Worm (Caenorhabditis elegans) whole organism, young adult: ENCODE data around the gene T13F2.2.

Experiments used
- B0019.2 ChIP-seq: fragments of 200-800 bp; sonication (Bioruptor generic); conservative IDR thresholded peaks from 2 replicates; pipeline ENCODE4 v1.3.6; 2022; ENCODE audit warnings: missing genetic modification reagents, missing genetic modification characterization, missing compliant biosample characterization
- B0035.1 ChIP-seq: sonication (generic microtip); optimal IDR thresholded peaks from 2 replicates; lab custom pipeline; 2016; ENCODE audit warnings: missing genetic modification characterization, mild to moderate bottlenecking, missing compliant biosample characterization, missing genotype, missing genetic modification reagents
- B0261.1 ChIP-seq: sonication (generic microtip); optimal IDR thresholded peaks from 2 replicates; lab custom pipeline; 2016; ENCODE audit warnings: mild to moderate bottlenecking, missing genetic modification characterization, moderate library complexity, missing compliant biosample characterization
- F10E7.11 ChIP-seq: sonication (generic microtip); optimal IDR thresholded peaks from 2 replicates; lab custom pipeline; 2017; ENCODE audit warnings: mild to moderate bottlenecking, missing genetic modification characterization, moderate library complexity, missing compliant biosample characterization
- F22D6.2 ChIP-seq: sonication (generic microtip); optimal IDR thresholded peaks from 2 replicates; lab custom pipeline; 2016; ENCODE audit warnings: mild to moderate bottlenecking, missing genetic modification characterization, missing compliant biosample characterization
- F23B12.7 ChIP-seq: sonication (generic microtip); optimal IDR thresholded peaks from 2 replicates; lab custom pipeline; 2017; ENCODE audit warnings: missing genetic modification characterization, mild to moderate bottlenecking, missing compliant biosample characterization, antibody characterized with exemption, moderate library complexity; ENCODE audit not compliant: insufficient read depth
- K12H6.12 ChIP-seq: fragments of 200-800 bp; sonication (Bioruptor generic); optimal IDR thresholded peaks from 2 replicates; lab custom pipeline; 2018; ENCODE audit warnings: mild to moderate bottlenecking, missing genetic modification characterization, missing compliant biosample characterization
- T07F8.4 ChIP-seq: sonication (generic microtip); optimal IDR thresholded peaks from 2 replicates; lab custom pipeline; 2016; ENCODE audit warnings: mild to moderate bottlenecking, missing genetic modification characterization, moderate library complexity, missing compliant biosample characterization
- T26A5.8 ChIP-seq: sonication (generic microtip); optimal IDR thresholded peaks from 2 replicates; lab custom pipeline; 2016; ENCODE audit warnings: missing genetic modification characterization, missing compliant biosample characterization
- Y53F4B.3 ChIP-seq: fragments of 200-800 bp; sonication (Bioruptor generic); IDR thresholded peaks from 2 replicates; pipeline ENCODE4 v1.3.6; 2022; ENCODE audit warnings: missing genetic modification reagents, missing genetic modification characterization, missing compliant biosample characterization
- Y56A3A.18 ChIP-seq: fragments of 200-800 bp; sonication (Bioruptor generic); IDR thresholded peaks from 2 replicates; pipeline ENCODE4 v1.3.6; 2022; ENCODE audit warnings: missing genetic modification reagents, missing genetic modification characterization, missing compliant biosample characterization
- Y79H2A.3 ChIP-seq: fragments of 200-800 bp; sonication (Bioruptor generic); conservative IDR thresholded peaks from 2 replicates; pipeline ENCODE4 v1.3.6; 2022; ENCODE audit warnings: missing genetic modification reagents, missing genetic modification characterization, missing compliant biosample characterization
- akir-1 ChIP-seq: fragments of 200-800 bp; sonication (Bioruptor generic); optimal IDR thresholded peaks from 2 replicates; lab custom pipeline; 2018; ENCODE audit warnings: mild to moderate bottlenecking, missing genetic modification characterization, moderate library complexity, missing compliant biosample characterization
- atf-7 ChIP-seq: sonication (generic microtip); optimal IDR thresholded peaks from 2 replicates; lab custom pipeline; 2017; ENCODE audit warnings: mild to moderate bottlenecking, missing genetic modification characterization, missing compliant biosample characterization
- athp-1 ChIP-seq: sonication (generic microtip); optimal IDR thresholded peaks from 2 replicates; lab custom pipeline; 2017; ENCODE audit warnings: mild to moderate bottlenecking, missing genetic modification characterization, missing compliant biosample characterization
- attf-6 ChIP-seq: fragments of 200-800 bp; sonication (Bioruptor generic); IDR thresholded peaks from 2 replicates; pipeline ENCODE4 v1.3.6; 2022; ENCODE audit warnings: missing genetic modification reagents, missing genetic modification characterization, missing compliant biosample characterization
- ceh-27 ChIP-seq: fragments of 200-800 bp; sonication (Bioruptor generic); optimal IDR thresholded peaks from 2 replicates; lab custom pipeline; 2018; ENCODE audit warnings: mild to moderate bottlenecking, missing genetic modification characterization, moderate library complexity, missing compliant biosample characterization
- chd-7 ChIP-seq: sonication (generic microtip); optimal IDR thresholded peaks from 2 replicates; lab custom pipeline; 2016; ENCODE audit warnings: mild to moderate bottlenecking, missing genetic modification characterization, moderate library complexity, missing compliant biosample characterization
- dox-1 ChIP-seq: fragments of 200-800 bp; sonication (Bioruptor generic); IDR thresholded peaks from 2 replicates; pipeline ENCODE4 v1.3.6; 2022; ENCODE audit warnings: missing genetic modification reagents, missing genetic modification characterization, missing compliant biosample characterization
- dpl-1 ChIP-seq: fragments of 150-350 bp; optimal IDR thresholded peaks from 2 replicates; lab custom pipeline; 2014; ENCODE audit warnings: missing biosample characterization, missing genetic modification reagents, missing genetic modification characterization
- ekl-4 ChIP-seq: fragments of 200-800 bp; sonication (Bioruptor generic); IDR thresholded peaks from 2 replicates; pipeline ENCODE4 v1.3.6; 2022; ENCODE audit warnings: missing genetic modification reagents, missing genetic modification characterization, missing compliant biosample characterization
- hmg-1.2 ChIP-seq: fragments of 200-800 bp; sonication (Bioruptor generic); IDR thresholded peaks from 2 replicates; pipeline ENCODE4 v1.3.6; 2022; ENCODE audit warnings: missing genetic modification reagents, missing genetic modification characterization, missing compliant biosample characterization
- hrde-1 ChIP-seq: sonication (generic microtip); optimal IDR thresholded peaks from 2 replicates; lab custom pipeline; 2016; ENCODE audit warnings: missing genetic modification characterization, mild to moderate bottlenecking, missing compliant biosample characterization, moderate library complexity, missing genotype, missing genetic modification reagents, borderline replicate concordance
- lag-1 ChIP-seq: fragments of 200-800 bp; sonication (Bioruptor generic); IDR thresholded peaks from 2 replicates; pipeline ENCODE4 v1.3.6; 2022; ENCODE audit warnings: missing genetic modification reagents, missing genetic modification characterization, missing compliant biosample characterization
- lin-26 ChIP-seq: fragments of 200-800 bp; sonication (Bioruptor generic); IDR thresholded peaks from 2 replicates; pipeline ENCODE4 v1.3.6; 2022; ENCODE audit warnings: missing genetic modification reagents, missing genetic modification characterization, missing compliant biosample characterization
- lin-35 ChIP-seq, 3 experiments: fragments of 150-350 bp in 2 of 3; sonication (generic microtip) in 1 of 3; optimal IDR thresholded peaks; 2 replicates each; lab custom pipeline; 2014 to 2018; ENCODE audit warnings: missing biosample characterization in 3 of 3, missing genetic modification characterization in 3 of 3, missing genetic modification reagents in 3 of 3
- lir-1 ChIP-seq: fragments of 200-800 bp; sonication (Bioruptor generic); conservative IDR thresholded peaks from 2 replicates; pipeline ENCODE4 v1.3.6; 2022; ENCODE audit warnings: missing genetic modification reagents, missing genetic modification characterization, missing compliant biosample characterization
- lsl-1 ChIP-seq: fragments of 200-800 bp; sonication (Bioruptor generic); optimal IDR thresholded peaks from 2 replicates; lab custom pipeline; 2018; ENCODE audit warnings: mild to moderate bottlenecking, missing genetic modification characterization, moderate library complexity, missing compliant biosample characterization
- madf-10 ChIP-seq: sonication (generic microtip); optimal IDR thresholded peaks from 2 replicates; lab custom pipeline; 2016; ENCODE audit warnings: mild to moderate bottlenecking, missing genetic modification characterization, missing compliant biosample characterization
- madf-3 ChIP-seq: fragments of 200-800 bp; sonication (Bioruptor generic); IDR thresholded peaks from 2 replicates; pipeline ENCODE4 v1.3.6; 2022; ENCODE audit warnings: missing genetic modification reagents, missing genetic modification characterization, missing compliant biosample characterization
- madf-8 ChIP-seq: fragments of 200-800 bp; sonication (Bioruptor generic); conservative IDR thresholded peaks from 2 replicates; pipeline ENCODE4 v1.3.6; 2022; ENCODE audit warnings: missing genetic modification reagents, missing genetic modification characterization, missing compliant biosample characterization
- mcd-1 ChIP-seq: fragments of 200-800 bp; sonication (Bioruptor generic); IDR thresholded peaks from 2 replicates; pipeline ENCODE4 v1.3.6; 2022; ENCODE audit warnings: missing genetic modification reagents, missing genetic modification characterization, missing compliant biosample characterization
- mes-4 ChIP-seq: sonication (generic microtip); optimal IDR thresholded peaks from 2 replicates; lab custom pipeline; 2016; ENCODE audit warnings: missing genotype, missing genetic modification characterization, missing compliant biosample characterization
- nfya-1 ChIP-seq: sonication (generic microtip); optimal IDR thresholded peaks from 2 replicates; lab custom pipeline; 2017; ENCODE audit warnings: antibody characterized with exemption, missing compliant biosample characterization, missing genetic modification characterization, borderline replicate concordance; ENCODE audit not compliant: insufficient read depth
- nfyb-1 ChIP-seq: fragments of 200-800 bp; sonication (Bioruptor generic); IDR thresholded peaks from 2 replicates; pipeline ENCODE4 v1.3.6; 2022; ENCODE audit warnings: missing genetic modification reagents, missing genetic modification characterization, missing compliant biosample characterization
- nhr-80 ChIP-seq: sonication (generic microtip); optimal IDR thresholded peaks from 2 replicates; lab custom pipeline; 2016; ENCODE audit warnings: missing genetic modification characterization, missing compliant biosample characterization
- nhr-90 ChIP-seq: sonication (generic microtip); optimal IDR thresholded peaks from 2 replicates; lab custom pipeline; 2016; ENCODE audit warnings: missing genotype, mild to moderate bottlenecking, missing genetic modification characterization, missing compliant biosample characterization
- rcor-1 ChIP-seq: fragments of 200-800 bp; sonication (Bioruptor generic); IDR thresholded peaks from 2 replicates; pipeline ENCODE4 v1.3.6; 2022; ENCODE audit warnings: missing genetic modification reagents, missing genetic modification characterization, missing compliant biosample characterization
- rec-8 ChIP-seq, 2 experiments: sonication (generic microtip); optimal IDR thresholded peaks; 2 replicates each; lab custom pipeline; 2016; ENCODE audit warnings: mild to moderate bottlenecking in 2 of 2, missing genetic modification characterization in 2 of 2, missing genetic modification reagents in 2 of 2, missing genotype in 2 of 2, missing biosample characterization in 1 of 2, missing compliant biosample characterization in 1 of 2, moderate library complexity in 1 of 2
- repo-1 ChIP-seq: sonication (generic microtip); optimal IDR thresholded peaks from 2 replicates; lab custom pipeline; 2017; ENCODE audit warnings: mild to moderate bottlenecking, missing genetic modification characterization, missing compliant biosample characterization
- snpc-1.1 ChIP-seq: sonication (generic microtip); optimal IDR thresholded peaks from 2 replicates; lab custom pipeline; 2017; ENCODE audit warnings: missing genetic modification characterization, mild to moderate bottlenecking, missing compliant biosample characterization, antibody characterized with exemption, moderate library complexity, missing genotype, missing genetic modification reagents; ENCODE audit not compliant: insufficient read depth
- somi-1 ChIP-seq: fragments of 200-800 bp; sonication (Bioruptor generic); optimal IDR thresholded peaks from 2 replicates; lab custom pipeline; 2018; ENCODE audit warnings: mild to moderate bottlenecking, missing genetic modification characterization, missing compliant biosample characterization
- tbx-9 ChIP-seq: sonication (generic microtip); optimal IDR thresholded peaks from 2 replicates; lab custom pipeline; 2016; ENCODE audit warnings: borderline replicate concordance, missing genetic modification characterization, inconsistent platforms, missing compliant biosample characterization
- zfh-2 ChIP-seq: fragments of 200-800 bp; sonication (Bioruptor generic); conservative IDR thresholded peaks from 2 replicates; pipeline ENCODE4 v1.3.6; 2022; ENCODE audit warnings: missing genetic modification reagents, missing genetic modification characterization, missing compliant biosample characterization
- zim-3 ChIP-seq: sonication (generic microtip); optimal IDR thresholded peaks from 2 replicates; lab custom pipeline; 2017; ENCODE audit warnings: mild to moderate bottlenecking, missing genetic modification characterization, moderate library complexity, missing compliant biosample characterization
- ztf-18 ChIP-seq: sonication (generic microtip); optimal IDR thresholded peaks from 2 replicates; lab custom pipeline; 2016; ENCODE audit warnings: missing genotype, mild to moderate bottlenecking, missing genetic modification characterization, missing compliant biosample characterization
- ztf-25 ChIP-seq: fragments of 200-800 bp; sonication (Bioruptor generic); IDR thresholded peaks from 2 replicates; pipeline ENCODE4 v1.3.6; 2022; ENCODE audit warnings: missing genetic modification reagents, missing genetic modification characterization, missing compliant biosample characterization

T13F2.2 gene

DNA sequence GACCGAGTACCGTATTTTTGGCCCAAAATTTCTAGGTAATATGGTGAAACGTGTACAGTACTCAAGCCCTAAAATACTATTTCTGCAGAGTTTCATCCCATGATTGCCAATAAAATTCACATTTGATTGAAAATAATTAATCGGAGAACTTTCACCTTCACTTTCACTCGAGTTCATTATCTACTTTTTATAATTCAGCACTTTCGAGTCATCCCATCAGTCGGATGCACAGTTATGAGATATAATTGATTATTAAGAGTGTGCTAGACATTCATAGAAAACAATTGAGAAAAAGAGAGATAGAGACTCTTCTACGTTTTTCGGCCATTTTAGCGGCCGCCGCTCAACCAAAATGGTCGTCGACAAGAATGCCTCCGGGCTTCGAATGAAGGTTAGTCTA is 5.6 kb upstream of the T13F2.2 start, which contains the start of gene fat-3:
Gene fat-3, plus strand, starts transcription at position 313 of the 400 bp plus-strand sequence.
- peak; percentile 53; the same call in 1 of the 2 replicates for TF ChIP-seq hmg-1.2 (GFP tag; lab: Robert Waterston, UW)
- peak; percentile 75 for TF ChIP-seq nhr-80
- no peak for TF ChIP-seq lin-26 (GFP tag; lab: Robert Waterston, UW)
- no peak for TF ChIP-seq ceh-27 (GFP tag; lab: Kevin White, UChicago)

DNA sequence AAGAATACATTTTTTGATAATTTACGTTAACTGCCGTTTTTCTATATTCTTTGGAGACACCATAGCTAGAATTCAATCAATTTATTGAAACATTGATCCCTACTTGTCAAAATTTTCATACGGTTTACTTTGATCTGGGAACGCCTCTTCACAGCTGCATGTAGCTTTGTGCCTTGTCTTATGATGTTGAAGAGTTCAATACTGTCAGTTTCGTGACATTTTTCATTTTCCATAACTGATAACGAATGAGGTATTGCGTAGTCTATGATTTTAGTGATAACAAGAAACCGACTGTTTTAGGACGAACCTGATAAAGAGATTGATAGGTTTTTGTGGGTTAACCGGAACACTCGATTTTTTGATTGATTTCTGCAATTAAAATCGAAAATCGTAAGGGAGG is 4.3 kb upstream of the T13F2.2 start:
- TF ChIP-seq F10E7.11 (no peak), zim-3 (tag; lab: Kevin White, UChicago) (no peak), chd-7 (tag; lab: Kevin White, UChicago) (no peak), athp-1 (tag; lab: Kevin White, UChicago) (no peak), B0019.2 (no peak), T26A5.8 (no peak), dpl-1 (no peak), ekl-4 (GFP tag; lab: Robert Waterston, UW) (no peak), madf-10 (tag; lab: Kevin White, UChicago) (peak; percentile 42), lag-1 (GFP tag; lab: Robert Waterston, UW) (no peak), nfyb-1 (GFP tag; lab: Robert Waterston, UW) (no peak), mes-4 (tag; lab: Kevin White, UChicago) (no peak), Y56A3A.18 (no peak), T07F8.4 (tag; lab: Kevin White, UChicago) (no peak), zfh-2 (GFP tag; lab: Robert Waterston, UW) (no peak), snpc-1.1 (tag; lab: Kevin White, UChicago) (no peak), B0035.1 (tag; lab: Kevin White, UChicago) (no peak), somi-1 (no peak), rec-8 (tag; optimal IDR thresholded peaks at IDR 0.05; lab: Kevin White, UChicago) (no peak), ztf-18 (tag; lab: Kevin White, UChicago) (no peak), lsl-1 (GFP tag; lab: Kevin White, UChicago) (no peak), ztf-25 (GFP tag; lab: Robert Waterston, UW) (no peak), Y53F4B.3 (GFP tag; lab: Robert Waterston, UW) (no peak), lir-1 (GFP tag; lab: Robert Waterston, UW) (no peak), rcor-1 (GFP tag; lab: Robert Waterston, UW) (no peak), F23B12.7 (no peak), B0261.1 (tag; lab: Kevin White, UChicago) (no peak), lin-35 (GFP tag; optimal IDR thresholded peaks at IDR 0.05; lab: Kevin White, UChicago) (no peak), K12H6.12 (no peak), madf-3 (GFP tag; lab: Robert Waterston, UW) (no peak), akir-1 (GFP tag; lab: Kevin White, UChicago) (no peak), Y79H2A.3 (no peak), attf-6 (GFP tag; lab: Robert Waterston, UW) (no peak), tbx-9 (no peak), nfya-1 (no peak), madf-8 (GFP tag; lab: Robert Waterston, UW) (no peak), repo-1 (tag; lab: Kevin White, UChicago) (peak; percentile 46), hrde-1 (tag; lab: Kevin White, UChicago) (no peak), F22D6.2 (tag; lab: Kevin White, UChicago) (peak; percentile 0), dox-1 (GFP tag; lab: Robert Waterston, UW) (peak; percentile 51; the same call in 1 of the 2 replicates), mcd-1 (GFP tag; lab: Robert Waterston, UW) (no peak), nhr-90 (tag; lab: Kevin White, UChicago) (no peak), nhr-80 (peak; percentile 97), atf-7 (peak; percentile 74)
